Worm (Caenorhabditis elegans) whole organism, late embryonic: ENCODE data around the gene inft-2.

Source experiments
- C08G9.2 ChIP-seq: sonication (generic microtip); optimal IDR thresholded peaks from 2 replicates; lab custom pipeline; 2016; ENCODE audit warnings: mild to moderate bottlenecking, missing genetic modification characterization, moderate library complexity, missing compliant biosample characterization
- ama-1 ChIP-seq: fragments of 150-350 bp; optimal IDR thresholded peaks from 2 replicates; lab custom pipeline; 2014
- ceh-34 ChIP-seq: sonication (generic microtip); optimal IDR thresholded peaks from 2 replicates; lab custom pipeline; 2016; ENCODE audit warnings: mild to moderate bottlenecking, missing genetic modification characterization, missing compliant biosample characterization
- dmd-4 ChIP-seq: sonication (generic microtip); optimal IDR thresholded peaks from 2 replicates; lab custom pipeline; 2016; ENCODE audit warnings: borderline replicate concordance, missing genetic modification characterization, missing compliant biosample characterization
- fkh-10 ChIP-seq: fragments of 150-350 bp; optimal IDR thresholded peaks from 2 replicates; lab custom pipeline; 2014; ENCODE audit warnings: missing biosample characterization, missing genetic modification reagents, missing genetic modification characterization
- nfya-1 ChIP-seq: sonication (generic microtip); optimal IDR thresholded peaks from 2 replicates; lab custom pipeline; 2017; ENCODE audit warnings: missing genetic modification characterization, mild to moderate bottlenecking, missing compliant biosample characterization, antibody characterized with exemption, moderate library complexity
- nhr-11 ChIP-seq: fragments of 150-350 bp; optimal IDR thresholded peaks from 2 replicates; lab custom pipeline; 2014; ENCODE audit warnings: missing biosample characterization, missing genetic modification characterization
- pha-4 ChIP-seq: fragments of 150-350 bp; optimal IDR thresholded peaks from 2 replicates; lab custom pipeline; 2018; ENCODE audit warnings: missing biosample characterization, missing genetic modification reagents, missing genetic modification characterization
- rnt-1 ChIP-seq: sonication (generic microtip); optimal IDR thresholded peaks from 2 replicates; lab custom pipeline; 2016; ENCODE audit warnings: missing genetic modification characterization, missing compliant biosample characterization
- sox-4 ChIP-seq: sonication (generic microtip); optimal IDR thresholded peaks from 2 replicates; lab custom pipeline; 2017; ENCODE audit warnings: mild to moderate bottlenecking, missing genetic modification characterization, inconsistent platforms, missing compliant biosample characterization
- syd-9 ChIP-seq: sonication (generic microtip); optimal IDR thresholded peaks from 2 replicates; lab custom pipeline; 2016; ENCODE audit warnings: mild to moderate bottlenecking, missing genetic modification characterization, moderate library complexity, missing compliant biosample characterization
- ttx-3 ChIP-seq: sonication (generic microtip); optimal IDR thresholded peaks from 2 replicates; lab custom pipeline; 2016; ENCODE audit warnings: missing genetic modification reagents, missing genetic modification characterization, missing compliant biosample characterization
- unc-55 ChIP-seq: sonication (generic microtip); optimal IDR thresholded peaks from 2 replicates; lab custom pipeline; 2017; ENCODE audit warnings: missing biosample characterization, missing genetic modification reagents, missing genetic modification characterization

DNA sequence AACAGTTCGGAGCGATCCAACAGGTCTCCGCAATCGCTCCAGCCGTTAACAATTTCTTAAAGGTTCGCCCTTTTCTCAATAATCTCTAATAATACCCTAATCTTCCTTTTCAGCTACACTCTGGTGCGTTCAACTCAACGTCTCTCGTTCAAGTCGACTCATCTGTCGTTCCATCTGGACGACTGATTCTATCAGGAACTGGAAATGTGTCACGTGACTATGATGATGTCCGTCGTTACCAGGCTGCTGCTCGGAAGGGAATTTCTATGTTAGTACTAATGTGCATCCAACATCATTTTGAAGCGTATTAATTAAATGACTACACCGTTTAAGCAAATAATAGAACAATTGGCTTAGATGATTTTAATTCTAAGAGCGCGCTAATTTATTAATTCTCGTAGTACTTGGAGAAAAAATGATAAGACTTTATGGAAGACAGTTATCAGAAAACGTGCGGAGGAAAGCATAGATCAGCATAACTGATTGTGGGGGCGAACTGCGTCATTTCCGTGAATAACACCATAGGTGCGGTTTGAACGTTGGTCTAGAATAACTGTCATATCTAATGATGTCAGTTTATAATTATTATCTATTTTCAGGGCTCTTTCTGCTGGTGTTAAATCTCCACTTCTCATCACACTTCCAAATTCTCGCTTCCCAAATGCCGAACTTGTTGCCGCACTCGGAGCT is 41.9 kb downstream of the inft-2 start:
- TF ChIP-seq nfya-1 (no peak), nhr-11 (no peak), sox-4 (tag; lab: Kevin White, UChicago) (no peak), dmd-4 (no peak), rnt-1 (tag; lab: Kevin White, UChicago) (no peak), ama-1 (lab: Kevin White, UChicago) (no peak), fkh-10 (GFP tag; lab: Kevin White, UChicago) (no peak), pha-4 (tag; lab: Kevin White, UChicago) (no peak), C08G9.2 (tag; lab: Kevin White, UChicago) (no peak), unc-55 (GFP tag; lab: Kevin White, UChicago) (no peak), ttx-3 (tag; lab: Kevin White, UChicago) (no peak), syd-9 (tag; lab: Kevin White, UChicago) (no peak), ceh-34 (tag; lab: Kevin White, UChicago) (no peak)
